Worm (Caenorhabditis elegans): Measurements from ENCODE around the gene clec-135.

Gene clec-135

DNA sequence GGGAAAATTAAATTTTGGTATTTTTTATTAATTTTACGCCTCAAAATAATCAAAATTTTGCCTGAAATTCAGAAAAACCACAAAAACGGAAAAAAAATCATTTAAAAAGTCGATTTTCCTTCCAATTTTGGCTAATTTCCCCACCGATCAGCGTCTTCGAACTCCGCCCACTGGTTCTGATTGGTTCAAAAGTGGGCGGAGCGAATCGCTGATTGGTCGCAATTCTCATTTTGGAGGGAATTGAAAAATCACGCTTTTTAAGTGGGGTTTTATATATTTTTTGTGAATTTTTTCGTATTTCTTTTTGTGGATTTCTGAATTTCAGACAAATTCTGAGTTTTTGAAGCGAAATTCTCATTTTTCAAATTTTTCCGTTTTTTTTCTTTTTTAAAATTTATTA, 28.3 kb upstream of the clec-135 start:
- TF ChIP-seq pat-9 (tag; optimal IDR thresholded peaks at IDR 0.05), result no peak
- TF ChIP-seq nfya-1 (tag; optimal IDR thresholded peaks at IDR 0.05), result peak; percentile 83

DNA sequence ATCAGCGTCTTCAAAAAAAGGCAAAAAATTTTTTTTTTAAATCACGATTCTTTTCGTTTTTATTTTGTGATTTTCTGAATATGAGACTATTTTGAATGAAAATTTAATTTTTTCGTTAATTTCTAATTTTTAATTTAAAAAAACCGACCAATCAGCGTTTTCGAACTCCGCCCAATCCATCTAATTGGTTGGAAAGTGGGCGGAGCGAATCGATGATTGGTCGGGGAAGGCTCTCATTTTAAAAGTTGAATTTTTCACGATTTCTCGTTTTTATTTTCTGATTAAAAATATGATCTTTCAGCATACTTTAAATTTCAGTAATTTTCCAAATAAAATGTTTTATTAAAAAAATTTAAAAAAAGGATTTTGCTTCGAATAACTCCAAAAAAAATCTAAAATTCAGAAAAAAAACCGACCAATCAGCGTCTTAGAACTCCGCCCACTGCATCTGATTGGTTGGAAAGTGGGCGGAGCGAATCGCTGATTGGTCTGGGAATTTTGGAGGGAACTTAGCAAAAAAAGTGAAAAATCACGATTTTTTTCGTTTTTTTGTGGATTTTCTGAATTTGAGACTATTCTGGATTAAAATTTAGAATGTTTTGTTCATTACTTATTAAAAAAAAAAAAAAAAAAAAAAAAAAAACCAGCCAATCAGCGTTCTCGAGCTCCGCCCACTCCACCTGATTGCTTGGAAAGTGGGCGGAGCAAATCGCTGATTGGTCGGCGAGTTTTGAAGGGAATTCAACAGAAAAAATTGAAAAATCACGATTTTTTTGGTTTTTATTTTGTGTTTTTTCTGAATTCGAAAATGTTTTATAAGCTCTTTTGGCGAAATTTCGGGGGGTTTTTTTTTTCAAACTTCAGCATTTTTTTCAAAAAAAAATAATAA, 26.0 kb upstream of the clec-135 start:
- peak; percentile 81 for TF ChIP-seq nfya-1 (tag; optimal IDR thresholded peaks at IDR 0.05)
- no peak for TF ChIP-seq pax-1 (tag; optimal IDR thresholded peaks at IDR 0.05)
- no peak for TF ChIP-seq unc-55 (GFP tag; optimal IDR thresholded peaks at IDR 0.05)
- TF ChIP-seq hlh-6 (tag; optimal IDR thresholded peaks at IDR 0.05), result no peak
- TF ChIP-seq ceh-19 (GFP tag; optimal IDR thresholded peaks at IDR 0.05), result no peak
- no peak for TF ChIP-seq elt-4 (tag; optimal IDR thresholded peaks at IDR 0.05)
- no peak for TF ChIP-seq Y22D7AL.16 (tag; optimal IDR thresholded peaks at IDR 0.05)
- TF ChIP-seq hlh-8 (tag; optimal IDR thresholded peaks at IDR 0.05), result no peak

DNA sequence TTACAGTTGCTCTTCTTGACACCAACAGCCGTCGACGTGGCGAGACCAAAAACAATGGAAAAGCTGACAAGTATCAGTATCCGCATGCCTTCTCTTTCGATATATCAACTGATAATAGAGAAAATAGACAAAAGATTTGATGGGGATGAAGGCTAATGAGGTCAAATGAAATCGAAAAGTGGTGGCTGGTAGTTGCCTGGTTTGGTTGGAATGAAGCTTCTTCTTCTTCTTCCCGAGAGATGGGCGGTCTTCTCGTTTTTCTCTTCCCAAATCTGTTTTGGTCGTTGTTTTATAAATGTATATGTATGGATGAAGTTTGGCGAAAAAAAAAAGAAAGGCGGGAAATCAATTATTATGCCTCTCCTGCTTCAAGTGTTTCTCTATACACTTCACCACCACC, 23.2 kb upstream of the clec-135 start, which contains the start of gene C01F1.5:
Gene C01F1.5, minus strand, starts transcription at position 103 of the 400 bp plus-strand sequence.
- TF ChIP-seq pqm-1 (tag; optimal IDR thresholded peaks at IDR 0.05) (no peak), nhr-232 (tag; optimal IDR thresholded peaks at IDR 0.05) (no peak), ceh-31 (tag; optimal IDR thresholded peaks at IDR 0.05) (no peak), unc-55 (GFP tag; optimal IDR thresholded peaks at IDR 0.05) (no peak), npax-4 (tag; optimal IDR thresholded peaks at IDR 0.05) (no peak)

DNA sequence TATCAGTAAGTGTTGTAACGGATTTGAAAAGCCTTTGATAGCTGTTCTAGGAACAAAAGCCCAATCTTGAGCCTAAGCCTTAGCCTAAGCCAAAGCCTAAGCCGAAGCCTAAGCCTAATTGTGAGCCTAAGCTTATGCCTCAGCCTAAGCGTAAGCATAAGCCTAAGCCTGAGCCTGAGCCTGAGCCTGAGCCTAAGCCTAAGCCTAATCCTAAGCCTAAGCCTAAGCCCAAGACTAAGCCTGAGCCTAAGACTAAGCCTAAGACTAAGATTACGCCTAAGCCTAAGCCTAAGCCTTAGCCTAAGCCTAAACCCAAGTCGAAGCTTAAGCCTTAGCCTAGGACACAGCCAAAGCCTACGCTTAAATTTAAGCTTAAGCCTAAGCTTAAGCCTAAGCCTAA, 19.1 kb upstream of the clec-135 start:
- TF ChIP-seq dve-1 (tag; optimal IDR thresholded peaks at IDR 0.05) (peak; percentile 80), ceh-6 (GFP tag; optimal IDR thresholded peaks at IDR 0.05) (no peak), ceh-30 (tag; optimal IDR thresholded peaks at IDR 0.05) (no peak), nhr-232 (tag; optimal IDR thresholded peaks at IDR 0.05) (no peak)

DNA sequence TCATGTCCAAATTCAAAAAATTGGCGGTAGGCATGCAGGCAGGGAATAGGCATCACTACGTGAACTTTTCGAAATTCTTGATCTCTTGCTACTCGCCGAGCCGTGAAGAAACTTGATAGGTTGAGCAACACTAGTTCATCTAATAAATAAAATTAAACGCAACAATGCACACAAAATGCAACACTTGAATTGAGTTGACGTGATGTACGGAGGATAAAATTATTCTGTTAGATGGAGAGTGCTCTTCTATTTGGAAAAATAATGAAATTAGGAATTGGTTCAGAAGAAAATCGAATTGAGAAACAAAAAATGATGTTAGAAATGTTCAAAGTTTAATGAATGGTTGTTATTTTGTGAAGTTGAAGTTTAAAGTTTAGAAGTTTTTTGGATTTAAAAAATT, 18.3 kb upstream of the clec-135 start:
- peak; percentile 41 for TF ChIP-seq unc-42 (tag; optimal IDR thresholded peaks at IDR 0.05)
- TF ChIP-seq syd-9 (tag; optimal IDR thresholded peaks at IDR 0.05), result no peak
- no peak for TF ChIP-seq hlh-30 (tag; optimal IDR thresholded peaks at IDR 0.05; ENCODE audit: insufficient read depth)

DNA sequence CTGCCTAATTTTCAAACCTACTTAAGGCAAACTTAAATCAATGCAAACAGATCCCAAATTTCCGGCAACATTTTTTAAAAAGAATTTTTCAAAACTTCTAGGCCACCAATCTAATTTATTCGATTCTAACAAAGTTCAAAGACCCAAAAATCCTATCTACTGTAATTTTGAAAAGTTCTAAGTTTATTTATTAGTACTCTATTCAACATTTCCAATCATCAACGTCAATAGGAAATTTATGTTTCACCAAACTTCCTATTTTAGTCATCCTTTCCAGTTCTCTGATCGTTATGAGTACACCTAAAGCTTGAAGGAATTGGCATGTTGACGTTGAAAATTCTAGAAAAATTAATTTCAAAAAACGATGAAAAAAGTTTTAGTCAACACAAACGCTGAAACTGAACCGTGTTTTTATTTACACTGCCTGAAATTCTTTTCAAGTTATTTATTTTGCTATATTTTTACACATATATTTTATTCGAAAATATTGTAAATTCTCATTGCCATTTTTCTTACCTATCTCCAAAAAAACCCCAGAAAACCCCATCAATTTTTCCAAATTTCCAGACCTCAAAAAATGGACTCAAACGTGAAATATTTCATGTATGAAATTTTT, 17.2 kb upstream of the clec-135 start, which contains the start of gene npr-42:
Gene npr-42, plus strand, starts transcription at position 566 of the 616 bp plus-strand sequence.
- no peak for TF ChIP-seq ref-2 (tag; optimal IDR thresholded peaks at IDR 0.05)
- TF ChIP-seq ceh-19 (GFP tag; optimal IDR thresholded peaks at IDR 0.05), result no peak
- no peak for TF ChIP-seq pha-2 (tag; optimal IDR thresholded peaks at IDR 0.05)
- TF ChIP-seq gmeb-2 (tag; optimal IDR thresholded peaks at IDR 0.05), result no peak
- no peak for TF ChIP-seq ztf-16 (tag; optimal IDR thresholded peaks at IDR 0.05)
- no peak for TF ChIP-seq ceh-34 (tag; optimal IDR thresholded peaks at IDR 0.05)
- no peak for TF ChIP-seq hlh-30 (tag; optimal IDR thresholded peaks at IDR 0.05; ENCODE audit: insufficient read depth)
- TF ChIP-seq zip-5 (tag; optimal IDR thresholded peaks at IDR 0.05), result no peak
- TF ChIP-seq nhr-232 (tag; optimal IDR thresholded peaks at IDR 0.05), result no peak
- TF ChIP-seq mec-3 (tag; optimal IDR thresholded peaks at IDR 0.05; ENCODE audit: borderline replicate concordance), result no peak
- no peak for TF ChIP-seq che-1 (tag; optimal IDR thresholded peaks at IDR 0.05)
- no peak for TF ChIP-seq ceh-22 (tag; optimal IDR thresholded peaks at IDR 0.05)
- no peak for TF ChIP-seq fkh-6 (tag; optimal IDR thresholded peaks at IDR 0.05)
- TF ChIP-seq ets-4 (tag; optimal IDR thresholded peaks at IDR 0.05), result no peak
- TF ChIP-seq ceh-30 (tag; optimal IDR thresholded peaks at IDR 0.05), result no peak
- no peak for TF ChIP-seq pros-1 (tag; optimal IDR thresholded peaks at IDR 0.05)
